Fruit fly (Drosophila melanogaster) whole organism: ENCODE results near the gene CG7497.

ENCODE experiments used
- CG8478 ChIP-seq: fragments of >200 bp; optimal IDR thresholded peaks from 2 replicates; lab custom pipeline; 2018; ENCODE audit warnings: inconsistent platforms
- pan ChIP-seq: fragments of >200 bp; optimal IDR thresholded peaks from 2 replicates; lab custom pipeline; 2017

DNA sequence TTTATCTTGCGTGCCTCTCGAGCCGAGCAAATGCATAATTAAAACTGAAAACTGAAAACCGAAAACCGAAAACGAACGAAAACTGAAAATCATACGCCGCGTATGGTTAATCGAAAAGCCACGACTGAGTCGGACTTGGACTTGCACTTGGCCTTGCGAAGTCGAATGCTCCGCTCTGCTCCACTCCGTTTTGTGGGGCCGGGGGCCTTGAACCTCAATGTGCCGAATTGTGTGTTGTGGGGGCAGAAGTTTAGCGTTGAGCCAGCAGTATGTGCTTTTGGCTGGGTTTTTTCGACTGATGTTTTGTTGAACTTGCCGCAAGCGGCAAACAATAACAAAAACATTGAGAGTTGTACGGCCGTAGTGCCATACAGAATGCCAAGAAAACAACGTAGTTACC, 18.0 kb upstream of the CG7497 start:
- no peak for TF ChIP-seq CG8478 (lab: Kevin White, UChicago)
- no peak for TF ChIP-seq pan (lab: Kevin White, UChicago)
